Fruit fly (Drosophila melanogaster) Kc167 (cell line): ENCODE data around the gene CG8372.

Source experiments
- Sin3A ChIP-seq: fragments of >200 bp; optimal IDR thresholded peaks from 2 replicates; lab custom pipeline; 2018; ENCODE audit warnings: missing external identifiers
- h ChIP-seq: fragments of >200 bp; optimal IDR thresholded peaks from 3 replicates; lab custom pipeline; 2018; ENCODE audit warnings: missing external identifiers
- psq ChIP-seq: fragments of >200 bp; optimal IDR thresholded peaks from 2 replicates; lab custom pipeline; 2017; ENCODE audit warnings: missing external identifiers

dm6 chr2L:8210468-8210867 is 2.2 kb downstream of the CG8372 start:
- TF ChIP-seq h (lab: Kevin White, UChicago) (no peak), Sin3A (lab: Kevin White, UChicago) (no peak), psq (no peak)
